Worm (Caenorhabditis elegans) whole organism, mixed stage, embryonic: ENCODE results near the gene Y53F4B.43.
"Not testable (repeated sequence)": the region's sequence is repeated elsewhere in the genome, so short reads cannot be mapped to it uniquely, and the experiment has no call there.

ENCODE experiments used
- M03D4.4 ChIP-seq: sonication (generic microtip); optimal IDR thresholded peaks from 2 replicates; lab custom pipeline; 2017; ENCODE audit warnings: mild to moderate bottlenecking, missing genetic modification characterization, missing compliant biosample characterization
- blmp-1 ChIP-seq: fragments of 150-350 bp; optimal IDR thresholded peaks from 2 replicates; lab custom pipeline; 2014; ENCODE audit warnings: missing biosample characterization, missing genetic modification characterization
- ceh-39 ChIP-seq: fragments of 150-350 bp; optimal IDR thresholded peaks from 2 replicates; lab custom pipeline; 2014; ENCODE audit warnings: missing biosample characterization, missing genetic modification characterization
- ceh-43 ChIP-seq: fragments of 200-800 bp; sonication (Bioruptor generic); optimal IDR thresholded peaks from 2 replicates; lab custom pipeline; 2018; ENCODE audit warnings: mild to moderate bottlenecking, missing genetic modification characterization, moderate library complexity, missing compliant biosample characterization
- ceh-83 ChIP-seq: fragments of 200-800 bp; sonication (Bioruptor generic); optimal IDR thresholded peaks from 2 replicates; lab custom pipeline; 2018; ENCODE audit warnings: mild to moderate bottlenecking, missing genetic modification characterization, missing compliant biosample characterization
- ces-1 ChIP-seq: fragments of 150-350 bp; optimal IDR thresholded peaks from 2 replicates; lab custom pipeline; 2014; ENCODE audit warnings: missing biosample characterization, missing genetic modification reagents, missing genetic modification characterization
- cnd-1 ChIP-seq: fragments of 200-800 bp; sonication (Bioruptor generic); optimal IDR thresholded peaks from 2 replicates; lab custom pipeline; 2018; ENCODE audit warnings: mild to moderate bottlenecking, missing genetic modification characterization, missing compliant biosample characterization
- drap-1 ChIP-seq: fragments of 200-800 bp; sonication (Bioruptor generic); optimal IDR thresholded peaks from 3 replicates; lab custom pipeline; 2018; ENCODE audit warnings: mild to moderate bottlenecking, missing genetic modification characterization, missing compliant biosample characterization
- elt-3 ChIP-seq: fragments of 150-350 bp; optimal IDR thresholded peaks from 2 replicates; lab custom pipeline; 2014; ENCODE audit warnings: missing biosample characterization, missing genetic modification characterization
- ham-2 ChIP-seq: fragments of 200-800 bp; sonication (Bioruptor generic); optimal IDR thresholded peaks from 2 replicates; lab custom pipeline; 2018; ENCODE audit warnings: mild to moderate bottlenecking, missing genetic modification characterization, missing compliant biosample characterization
- lin-13 ChIP-seq: fragments of 150-350 bp; optimal IDR thresholded peaks from 2 replicates; lab custom pipeline; 2014; ENCODE audit warnings: missing biosample characterization, missing genetic modification characterization
- lin-32 ChIP-seq: fragments of 200-800 bp; sonication (Bioruptor generic); optimal IDR thresholded peaks from 2 replicates; lab custom pipeline; 2018; ENCODE audit warnings: mild to moderate bottlenecking, missing genetic modification characterization, missing compliant biosample characterization
- lsy-2 ChIP-seq: fragments of 150-350 bp; optimal IDR thresholded peaks from 2 replicates; lab custom pipeline; 2014; ENCODE audit warnings: missing biosample characterization, missing genetic modification characterization
- mab-5 ChIP-seq: fragments of 150-350 bp; optimal IDR thresholded peaks from 2 replicates; lab custom pipeline; 2014; ENCODE audit warnings: missing biosample characterization, missing genetic modification characterization
- mls-2 ChIP-seq: sonication (generic microtip); optimal IDR thresholded peaks from 2 replicates; lab custom pipeline; 2016; ENCODE audit warnings: mild to moderate bottlenecking, missing genetic modification characterization, moderate library complexity, missing compliant biosample characterization
- nhr-12 ChIP-seq: fragments of 150-350 bp; optimal IDR thresholded peaks from 2 replicates; lab custom pipeline; 2014; ENCODE audit warnings: missing biosample characterization, missing genetic modification characterization
- nhr-2 ChIP-seq: fragments of 150-350 bp; optimal IDR thresholded peaks from 2 replicates; lab custom pipeline; 2014; ENCODE audit warnings: missing biosample characterization, missing genetic modification characterization
- nhr-237 ChIP-seq: fragments of 150-350 bp; optimal IDR thresholded peaks from 2 replicates; lab custom pipeline; 2014; ENCODE audit warnings: missing biosample characterization, missing genetic modification characterization
- nhr-76 ChIP-seq: sonication (generic microtip); optimal IDR thresholded peaks from 2 replicates; lab custom pipeline; 2017; ENCODE audit warnings: missing biosample characterization, missing genetic modification characterization
- pha-4 ChIP-seq: fragments of 150-350 bp; optimal IDR thresholded peaks from 2 replicates; lab custom pipeline; 2018; ENCODE audit warnings: missing biosample characterization, missing genetic modification reagents, missing genetic modification characterization
- sem-2 ChIP-seq: fragments of 200-800 bp; sonication (Bioruptor generic); optimal IDR thresholded peaks from 2 replicates; lab custom pipeline; 2018; ENCODE audit warnings: mild to moderate bottlenecking, missing genetic modification characterization, missing compliant biosample characterization
- snpc-4 ChIP-seq: fragments of 150-350 bp; optimal IDR thresholded peaks from 2 replicates; lab custom pipeline; 2014; ENCODE audit warnings: missing biosample characterization, missing genetic modification characterization
- sptf-1 ChIP-seq: sonication (generic microtip); optimal IDR thresholded peaks from 2 replicates; lab custom pipeline; 2017; ENCODE audit warnings: mild to moderate bottlenecking, missing genetic modification characterization, moderate library complexity, missing compliant biosample characterization
- tbx-8 ChIP-seq: fragments of 200-800 bp; sonication (Bioruptor generic); optimal IDR thresholded peaks from 2 replicates; lab custom pipeline; 2018; ENCODE audit warnings: mild to moderate bottlenecking, missing genetic modification characterization, moderate library complexity, missing compliant biosample characterization
- unc-39 ChIP-seq: fragments of 150-350 bp; optimal IDR thresholded peaks from 2 replicates; lab custom pipeline; 2014; ENCODE audit warnings: missing biosample characterization, missing genetic modification characterization
- zip-8 ChIP-seq: fragments of 150-350 bp; optimal IDR thresholded peaks from 2 replicates; lab custom pipeline; 2014; ENCODE audit warnings: missing biosample characterization, missing genetic modification characterization
- ztf-11 ChIP-seq: fragments of 150-350 bp; optimal IDR thresholded peaks from 2 replicates; lab custom pipeline; 2014; ENCODE audit warnings: missing biosample characterization, missing genetic modification characterization

Y53F4B.43 gene

DNA sequence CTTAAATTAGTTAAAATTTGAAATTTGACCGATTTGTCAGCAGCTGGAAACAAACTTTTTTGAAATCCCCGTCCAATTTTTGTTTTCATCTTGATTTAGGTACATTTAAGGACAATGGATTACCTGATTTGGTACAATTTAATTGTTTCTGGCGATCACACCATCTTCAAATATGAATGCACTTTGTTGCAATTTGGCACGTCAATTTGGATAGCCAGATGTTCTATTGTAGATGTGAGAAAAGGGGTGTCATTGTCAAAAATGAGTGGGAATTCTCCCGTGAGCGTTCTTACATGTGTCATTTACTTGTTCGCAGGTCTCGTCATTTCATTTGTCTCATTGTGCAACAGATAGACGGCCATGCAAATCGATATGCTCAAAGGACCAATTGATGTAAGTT, at the start of gene Y53F4B.43:
TSS of gene Y53F4B.43 (plus strand) at position 301 of the 400 bp plus-strand sequence.
- not testable (repeated sequence) for TF ChIP-seq unc-39 (tag; lab: Kevin White, UChicago); ces-1 (GFP tag; lab: Kevin White, UChicago); lsy-2
- TF ChIP-seq, all 35 proteins: peak for 0; not testable (repeated sequence) for 35

DNA sequence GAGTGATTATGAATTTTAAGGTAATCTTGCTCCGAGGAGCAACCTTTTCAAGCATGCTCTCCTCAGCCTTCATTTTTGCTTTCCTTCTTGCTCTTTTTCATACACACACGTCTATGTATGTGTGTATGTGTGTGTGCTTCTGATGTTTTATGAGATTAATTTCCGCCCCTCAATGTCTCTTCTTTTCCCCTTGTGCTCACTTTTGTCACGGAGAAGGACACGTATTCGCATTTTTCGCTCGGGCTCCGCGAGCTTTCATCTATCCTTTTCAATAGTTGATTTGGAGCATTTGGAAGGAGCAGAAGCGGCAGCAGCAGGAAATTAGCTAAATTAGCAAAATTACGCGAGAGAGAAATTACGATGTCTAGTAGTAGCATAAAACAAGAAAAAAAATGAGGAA, 47.9 kb upstream of the Y53F4B.43 start:
- TF ChIP-seq ces-1 (GFP tag; lab: Kevin White, UChicago) (peak; percentile 70), nhr-237 (no peak)

DNA sequence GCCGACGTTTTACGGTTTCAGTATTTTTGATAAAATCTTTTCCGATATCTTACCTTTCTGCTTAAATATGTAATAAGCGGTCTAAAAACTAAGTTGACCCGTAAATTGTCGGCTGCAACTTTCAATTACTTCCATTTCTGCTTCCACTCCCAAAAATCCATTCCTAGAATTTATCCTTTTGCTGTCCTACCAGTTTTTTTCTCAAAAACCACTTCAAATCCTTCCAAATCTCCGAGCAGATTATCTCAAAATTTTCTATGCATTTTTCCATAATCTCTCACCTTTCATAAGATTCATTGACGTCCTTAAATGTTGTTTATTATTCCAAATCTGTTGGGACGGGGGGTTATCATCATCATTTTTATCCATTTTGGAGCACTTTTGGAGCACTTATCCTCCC, 47.3 kb upstream of the Y53F4B.43 start:
- no peak for TF ChIP-seq ceh-39 (tag; lab: Kevin White, UChicago)
- TF ChIP-seq sem-2 (GFP tag; lab: Kevin White, UChicago): no peak
- no peak for TF ChIP-seq cnd-1
- no peak for TF ChIP-seq lin-32 (GFP tag; lab: Kevin White, UChicago)
- TF ChIP-seq mab-5 (tag; lab: Kevin White, UChicago): no peak
- TF ChIP-seq nhr-76 (tag; lab: Kevin White, UChicago): no peak
- no peak for TF ChIP-seq drap-1 (GFP tag; lab: Kevin White, UChicago)
- TF ChIP-seq zip-8 (tag; lab: Kevin White, UChicago): no peak
- TF ChIP-seq blmp-1: no peak
- TF ChIP-seq sptf-1: no peak
- TF ChIP-seq nhr-237: no peak
- TF ChIP-seq nhr-12: no peak

DNA sequence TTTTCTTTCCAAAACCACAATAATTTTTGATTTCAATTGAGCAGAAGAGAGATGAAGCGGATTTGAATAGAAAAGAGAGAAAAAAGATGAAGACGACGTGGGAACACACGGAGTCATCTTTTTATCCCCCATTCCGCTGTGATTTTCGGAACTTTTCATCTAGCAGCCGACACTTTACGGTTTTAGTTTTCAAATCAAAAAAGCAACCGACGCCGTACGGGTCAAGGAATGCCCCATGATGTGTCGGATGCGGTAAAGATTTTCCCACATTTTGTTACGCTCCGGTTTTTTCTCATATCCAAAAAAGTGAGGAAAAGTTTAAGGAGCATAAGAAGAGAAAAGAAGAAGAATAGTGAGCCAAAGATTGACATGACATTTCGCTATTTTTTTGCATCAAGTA, 42.8 kb upstream of the Y53F4B.43 start:
- TF ChIP-seq zip-8 (tag; lab: Kevin White, UChicago): no peak
- no peak for TF ChIP-seq ceh-83
- TF ChIP-seq lin-13 (tag; lab: Kevin White, UChicago): no peak
- no peak for TF ChIP-seq lsy-2
- TF ChIP-seq drap-1 (GFP tag; lab: Kevin White, UChicago): no peak
- TF ChIP-seq ceh-39 (tag; lab: Kevin White, UChicago): no peak
- TF ChIP-seq cnd-1: no peak

DNA sequence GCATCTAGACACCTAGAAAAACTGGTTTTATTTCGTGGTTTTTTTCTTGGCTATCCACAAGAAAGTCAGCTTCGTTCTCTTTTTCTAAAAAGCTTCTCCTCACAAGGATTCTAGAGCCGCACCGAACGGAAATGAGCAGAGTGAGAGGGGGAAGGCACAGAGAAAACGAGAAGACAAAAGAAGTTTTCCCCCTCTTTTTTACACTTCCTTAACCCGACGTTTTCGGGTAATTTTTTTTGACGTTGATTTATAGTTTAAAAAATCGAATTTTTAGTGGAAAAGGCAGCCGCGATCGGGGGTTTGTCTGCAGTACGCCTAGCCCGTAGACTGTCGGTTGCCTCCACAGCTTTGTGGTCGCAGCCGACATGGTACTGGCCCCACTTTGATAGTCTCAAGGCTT, 41.7 kb upstream of the Y53F4B.43 start:
- TF ChIP-seq ces-1 (GFP tag; lab: Kevin White, UChicago) (peak; percentile 15), ceh-43 (GFP tag; lab: Kevin White, UChicago) (no peak), drap-1 (GFP tag; lab: Kevin White, UChicago) (no peak), ceh-39 (tag; lab: Kevin White, UChicago) (no peak), sptf-1 (no peak), nhr-76 (tag; lab: Kevin White, UChicago) (no peak), ceh-83 (no peak)

DNA sequence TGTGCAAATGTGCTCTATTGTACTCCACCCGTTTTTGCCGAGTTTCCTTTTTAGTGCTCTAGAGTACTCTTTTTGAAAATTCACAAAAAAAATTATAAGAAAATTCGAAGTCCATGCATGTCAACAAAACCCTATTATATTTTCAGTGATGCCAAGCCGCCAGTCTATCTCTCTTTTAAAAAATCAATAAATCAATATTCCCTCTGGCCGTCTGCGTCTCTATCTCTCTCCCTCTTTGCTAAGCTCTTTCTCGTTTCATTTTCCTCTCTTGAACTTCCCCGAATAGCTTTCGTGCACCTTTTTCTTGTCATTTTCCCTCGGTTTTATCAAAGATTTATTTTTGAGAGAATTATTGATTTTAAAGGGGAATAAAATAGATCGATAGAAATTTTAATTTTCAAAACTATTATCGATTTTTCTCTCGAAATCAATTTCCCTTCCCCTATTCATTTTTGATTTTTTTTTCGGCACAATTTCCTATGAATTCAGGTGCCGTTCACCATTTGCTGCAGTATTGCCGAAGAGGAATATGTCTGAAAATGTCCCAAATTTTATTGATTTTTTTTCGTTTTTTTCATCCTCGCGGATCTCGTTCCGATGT, 35.7 kb upstream of the Y53F4B.43 start:
- TF ChIP-seq lin-32 (GFP tag; lab: Kevin White, UChicago) (no peak), M03D4.4 (tag; lab: Kevin White, UChicago) (no peak), ces-1 (GFP tag; lab: Kevin White, UChicago) (no peak), ztf-11 (no peak), sptf-1 (no peak)

DNA sequence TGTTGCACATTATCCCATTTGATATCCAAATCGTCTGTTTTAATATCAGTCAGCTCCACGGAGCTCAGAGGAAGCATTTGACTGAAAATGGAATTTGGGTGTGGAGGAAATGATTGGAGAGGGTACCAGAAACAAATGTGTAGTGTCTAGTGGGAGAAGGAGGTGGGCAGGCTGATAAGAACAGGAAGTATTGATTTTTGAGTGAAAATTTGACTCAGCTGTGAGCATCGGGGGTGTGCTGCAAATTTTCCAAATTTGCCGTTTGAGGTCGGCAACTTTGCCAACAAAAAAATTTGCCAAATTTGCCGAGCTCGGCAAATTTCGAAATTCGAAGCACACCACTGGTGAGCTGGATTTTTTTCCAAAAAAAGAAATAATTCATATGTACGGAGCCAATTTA, 30.2 kb upstream of the Y53F4B.43 start, which contains the start of gene Y53F4B.1:
TSS of gene Y53F4B.1 (minus strand) at position 101 of the 400 bp plus-strand sequence.
- TF ChIP-seq ceh-39 (tag; lab: Kevin White, UChicago) (no peak), ztf-11 (no peak), nhr-76 (tag; lab: Kevin White, UChicago) (no peak), blmp-1 (no peak), ceh-83 (no peak), nhr-237 (no peak), nhr-2 (tag; lab: Kevin White, UChicago) (no peak), drap-1 (GFP tag; lab: Kevin White, UChicago) (no peak), cnd-1 (no peak), lin-32 (GFP tag; lab: Kevin White, UChicago) (no peak), mab-5 (tag; lab: Kevin White, UChicago) (no peak), snpc-4 (tag; lab: Kevin White, UChicago) (no peak), elt-3 (tag; lab: Kevin White, UChicago) (no peak), lin-13 (tag; lab: Kevin White, UChicago) (no peak), ham-2 (GFP tag; lab: Kevin White, UChicago) (no peak)

DNA sequence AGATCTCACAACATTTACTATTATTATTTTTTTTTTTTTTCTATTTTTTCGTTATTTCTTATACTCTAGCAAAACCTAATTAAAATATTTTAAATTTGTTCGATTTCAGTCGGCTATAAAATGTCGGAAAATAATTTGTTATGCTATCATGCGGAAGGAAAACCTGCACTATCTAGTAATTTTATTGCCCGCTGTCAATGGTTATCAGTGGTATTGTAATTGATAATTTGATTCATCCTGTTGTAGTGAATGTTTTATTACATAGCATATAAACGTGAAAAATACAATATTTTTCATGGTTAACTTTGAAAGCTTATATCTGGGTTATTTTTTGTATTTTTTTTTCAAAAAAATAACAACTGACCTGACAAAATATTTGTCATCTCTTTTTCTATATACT, 29.0 kb upstream of the Y53F4B.43 start:
- TF ChIP-seq pha-4: no peak
- TF ChIP-seq drap-1 (GFP tag; lab: Kevin White, UChicago): no peak
- no peak for TF ChIP-seq tbx-8 (GFP tag; lab: Kevin White, UChicago)
- no peak for TF ChIP-seq ztf-11
- TF ChIP-seq mls-2 (tag; lab: Kevin White, UChicago): no peak
- no peak for TF ChIP-seq sem-2 (GFP tag; lab: Kevin White, UChicago)
- no peak for TF ChIP-seq ham-2 (GFP tag; lab: Kevin White, UChicago)
- no peak for TF ChIP-seq blmp-1
- no peak for TF ChIP-seq sptf-1
- TF ChIP-seq lin-32 (GFP tag; lab: Kevin White, UChicago): no peak
